Worm (Caenorhabditis elegans) whole organism, young adult: ENCODE results near the gene spp-18.

Experiments
- F49E8.2 ChIP-seq: sonication (generic microtip); optimal IDR thresholded peaks from 3 replicates; lab custom pipeline; 2017; ENCODE audit warnings: missing genetic modification characterization, mild to moderate bottlenecking, missing compliant biosample characterization, antibody characterized with exemption, moderate library complexity; ENCODE audit not compliant: insufficient read depth
- T07F8.4 ChIP-seq: sonication (generic microtip); optimal IDR thresholded peaks from 2 replicates; lab custom pipeline; 2016; ENCODE audit warnings: mild to moderate bottlenecking, missing genetic modification characterization, moderate library complexity, missing compliant biosample characterization
- egl-44 ChIP-seq: fragments of 200-800 bp; sonication (Bioruptor generic); IDR thresholded peaks from 2 replicates; pipeline ENCODE4 v1.3.6; 2022; ENCODE audit warnings: missing genetic modification reagents, missing genetic modification characterization, missing compliant biosample characterization
- hlh-26 ChIP-seq: fragments of 200-800 bp; sonication (Bioruptor generic); conservative IDR thresholded peaks from 2 replicates; pipeline ENCODE4 v1.3.6; 2022; ENCODE audit warnings: missing genetic modification reagents, missing genetic modification characterization, missing compliant biosample characterization
- madf-6 ChIP-seq: fragments of 200-800 bp; sonication (Bioruptor generic); IDR thresholded peaks from 2 replicates; pipeline ENCODE4 v1.3.6; 2022; ENCODE audit warnings: missing genetic modification reagents, missing genetic modification characterization, missing compliant biosample characterization
- nfya-2 ChIP-seq: fragments of 200-800 bp; sonication (Bioruptor generic); IDR thresholded peaks from 2 replicates; pipeline ENCODE4 v1.3.6; 2022; ENCODE audit warnings: missing genetic modification reagents, missing genetic modification characterization, missing compliant biosample characterization
- nfyb-1 ChIP-seq: fragments of 200-800 bp; sonication (Bioruptor generic); IDR thresholded peaks from 2 replicates; pipeline ENCODE4 v1.3.6; 2022; ENCODE audit warnings: missing genetic modification reagents, missing genetic modification characterization, missing compliant biosample characterization
- nhr-120 ChIP-seq: fragments of 200-800 bp; sonication (Bioruptor generic); IDR thresholded peaks from 2 replicates; pipeline ENCODE4 v1.3.6; 2022; ENCODE audit warnings: missing genetic modification characterization, missing compliant biosample characterization
- nhr-90 ChIP-seq: sonication (generic microtip); optimal IDR thresholded peaks from 2 replicates; lab custom pipeline; 2016; ENCODE audit warnings: missing genotype, mild to moderate bottlenecking, missing genetic modification characterization, missing compliant biosample characterization
- pha-4 ChIP-seq: fragments of 150-350 bp; sonication (generic microtip); optimal IDR thresholded peaks from 2 replicates; lab custom pipeline; 2014; ENCODE audit warnings: missing biosample characterization, missing genetic modification reagents, missing genetic modification characterization
- snpc-4 ChIP-seq, 5 experiments: fragments of 150-350 bp in 1 of 5; sonication (generic microtip) in 4 of 5; optimal IDR thresholded peaks; 2 replicates each; lab custom pipeline; 2014 to 2018; ENCODE audit warnings: missing genetic modification characterization in 5 of 5, missing biosample characterization in 3 of 5, antibody characterized with exemption in 2 of 5, mild to moderate bottlenecking in 2 of 5, missing compliant biosample characterization in 2 of 5, missing genotype in 2 of 5, moderate library complexity in 2 of 5, missing genetic modification reagents in 1 of 5
- somi-1 ChIP-seq: fragments of 200-800 bp; sonication (Bioruptor generic); optimal IDR thresholded peaks from 2 replicates; lab custom pipeline; 2018; ENCODE audit warnings: mild to moderate bottlenecking, missing genetic modification characterization, missing compliant biosample characterization

DNA sequence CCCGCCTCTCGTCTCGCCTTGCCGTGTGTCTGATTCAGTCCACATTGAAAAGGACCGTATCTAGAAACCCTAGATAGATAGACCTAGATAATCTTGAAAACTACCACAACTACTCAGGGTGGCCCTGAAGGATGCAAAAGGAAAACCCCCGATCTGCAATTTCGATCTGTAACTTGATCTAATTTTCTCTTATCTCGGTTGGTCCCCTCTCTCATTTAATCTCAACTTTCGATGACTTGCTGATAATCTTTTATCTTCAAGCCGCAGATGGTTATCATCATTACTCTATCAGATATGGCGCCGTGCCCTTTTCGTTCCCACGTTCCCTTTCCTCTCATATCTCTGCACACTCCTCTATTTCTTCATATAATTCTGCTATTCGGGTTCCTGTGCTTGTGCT, 22.0 kb downstream of the spp-18 start:
- TF ChIP-seq nfyb-1 (GFP tag; lab: Robert Waterston, UW) (0 out of 2 replicates have a peak, but pooled peaks have one; percentile 3), snpc-4 (GFP tag; optimal IDR thresholded peaks at IDR 0.05; lab: Kevin White, UChicago) (no peak), snpc-4 (tag; optimal IDR thresholded peaks at IDR 0.05; lab: Kevin White, UChicago) (no peak), T07F8.4 (tag; lab: Kevin White, UChicago) (no peak), pha-4 (tag; lab: Kevin White, UChicago) (no peak), nhr-90 (no peak), hlh-26 (GFP tag; lab: Robert Waterston, UW) (no peak), F49E8.2 (tag; lab: Kevin White, UChicago) (no peak), madf-6 (GFP tag; lab: Robert Waterston, UW) (no peak), nhr-120 (GFP tag; lab: Robert Waterston, UW) (no peak), somi-1 (GFP tag; lab: Kevin White, UChicago) (no peak), egl-44 (GFP tag; lab: Robert Waterston, UW) (no peak), nfya-2 (GFP tag; lab: Robert Waterston, UW) (no peak)
